Worm (Caenorhabditis elegans) whole organism, L4/young adult: ENCODE data around the gene Y73C8C.10.

Experiments used
- W03F9.2 ChIP-seq: fragments of 150-350 bp; optimal IDR thresholded peaks from 2 replicates; lab custom pipeline; 2014; ENCODE audit warnings: missing biosample characterization, missing genetic modification characterization
- dao-5 ChIP-seq: sonication (generic microtip); optimal IDR thresholded peaks from 2 replicates; lab custom pipeline; 2016; ENCODE audit warnings: missing genotype, missing genetic modification characterization, moderate library complexity, missing compliant biosample characterization
- him-1 ChIP-seq: sonication (generic microtip); optimal IDR thresholded peaks from 2 replicates; lab custom pipeline; 2016; ENCODE audit warnings: missing genotype, missing genetic modification reagents, missing genetic modification characterization, missing compliant biosample characterization

DNA sequence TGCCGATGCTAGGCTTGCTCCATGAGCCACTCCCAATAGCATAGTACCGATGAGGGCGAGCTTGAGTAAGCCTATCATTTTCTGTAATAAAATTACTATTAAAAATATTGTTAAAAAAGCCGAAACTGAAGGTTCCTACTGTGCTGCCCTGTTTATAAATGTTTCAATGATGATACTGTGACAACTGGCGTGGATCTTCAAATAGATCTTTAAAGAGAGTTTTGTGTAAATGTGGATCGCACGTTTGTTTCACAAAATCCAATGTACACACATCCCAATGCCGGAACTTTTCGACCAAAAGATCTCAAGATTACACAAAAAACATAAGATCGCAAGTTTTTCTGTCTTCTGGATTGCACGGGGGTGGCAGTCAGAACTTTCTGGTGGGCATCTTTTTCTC lies 37.9 kb upstream of the Y73C8C.10 start, which contains the start of gene C36C5.14:
- TF ChIP-seq W03F9.2 (tag; lab: Kevin White, UChicago) (no peak), dao-5 (tag; lab: Kevin White, UChicago) (no peak), him-1 (tag; lab: Kevin White, UChicago) (no peak)
